Fruit fly (Drosophila melanogaster): ENCODE measurements around the gene CG10019.

DNA sequence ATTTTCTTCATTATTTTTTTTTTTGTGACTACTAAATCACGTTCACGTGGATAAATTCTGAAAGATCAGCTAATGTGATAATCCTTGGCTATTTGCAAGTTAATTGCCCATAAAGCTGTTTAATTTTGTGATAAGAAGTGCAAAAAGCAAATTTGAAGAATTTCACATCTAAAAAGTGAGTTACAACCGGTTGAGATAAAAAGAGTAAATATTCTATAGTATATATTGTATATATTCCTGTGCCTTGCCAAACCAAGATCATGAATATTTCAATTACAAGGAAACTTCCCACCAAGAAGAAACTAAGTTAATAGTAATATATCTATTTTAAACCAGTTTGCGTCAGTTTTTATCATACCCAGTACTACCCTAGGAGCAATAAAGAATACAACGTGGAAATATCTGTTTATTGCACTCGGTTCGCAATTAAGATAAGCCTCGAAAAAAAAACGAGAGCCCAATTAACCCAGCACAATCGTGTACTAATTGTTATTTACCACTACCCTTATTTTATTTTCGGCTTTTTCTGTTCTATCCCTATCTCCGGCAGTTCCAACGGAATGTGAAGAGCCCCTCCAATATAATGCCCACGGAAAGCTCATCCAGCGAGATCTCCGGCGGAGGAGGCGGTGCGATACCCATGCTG lies 49.0 kb downstream of the CG10019 start:
- TF ChIP-seq gl (tag; optimal IDR thresholded peaks at IDR 0.05): no peak
- TF ChIP-seq Ets98B (GFP tag; IDR thresholded peaks at IDR 0.05): no peak
- peak; percentile 8 for TF ChIP-seq CG9948 (tag; optimal IDR thresholded peaks at IDR 0.05)
- TF ChIP-seq EcR (GFP tag; optimal IDR thresholded peaks at IDR 0.05): no peak
